Fruit fly (Drosophila melanogaster): Measurements from ENCODE around the gene CG31815.

The CG31815 gene

dm6 chr2L:16590345-16591107 is 15.1 kb upstream of the CG31815 start:
- TF ChIP-seq nom (GFP tag; optimal IDR thresholded peaks at IDR 0.05) (peak; percentile 94), bsh (GFP tag; optimal IDR thresholded peaks at IDR 0.05) (peak in 1 of 2 experiments; percentile 27), CG9437 (GFP tag; optimal IDR thresholded peaks at IDR 0.05) (no peak)

- TF ChIP-seq CG14667 (GFP tag; IDR thresholded peaks at IDR 0.05) (no peak), CG10462 (GFP tag; optimal IDR thresholded peaks at IDR 0.05) (no peak), Hr39 (optimal IDR thresholded peaks at IDR 0.05) (no peak), luna (GFP tag; optimal IDR thresholded peaks at IDR 0.05) (no peak), bsh (GFP tag; optimal IDR thresholded peaks at IDR 0.05) (peak in 1 of 2 experiments; percentile 38), CG18262 (tag; optimal IDR thresholded peaks at IDR 0.05) (peak; percentile 46), CG10979 (tag; optimal IDR thresholded peaks at IDR 0.05) (peak; percentile 13), CG17912 (GFP tag; optimal IDR thresholded peaks at IDR 0.05) (no peak), toy (GFP tag; IDR thresholded peaks at IDR 0.05) (no peak), gem (tag; optimal IDR thresholded peaks at IDR 0.05) (peak; percentile 24), dan (GFP tag; IDR thresholded peaks at IDR 0.05) (no peak), lola (GFP tag; optimal IDR thresholded peaks at IDR 0.05) (peak in 1 of 3 experiments; percentile 10), MTF-1 (GFP tag; optimal IDR thresholded peaks at IDR 0.05; ENCODE audit: borderline replicate concordance) (no peak), CG9797 (GFP tag; optimal IDR thresholded peaks at IDR 0.05) (no peak), D19B (GFP tag; optimal IDR thresholded peaks at IDR 0.05) (no peak), phol (tag; optimal IDR thresholded peaks at IDR 0.05) (peak; percentile 12), CG8924 (tag; optimal IDR thresholded peaks at IDR 0.05) (no peak), Lpt (GFP tag; optimal IDR thresholded peaks at IDR 0.05) (no peak), Drgx (GFP tag; IDR thresholded peaks at IDR 0.05) (peak; percentile 10), CG17328 (GFP tag; IDR thresholded peaks at IDR 0.05) (peak; percentile 26; the same call in 1 of the 2 replicates), sens (GFP tag) (peak; percentile 37), CG31224 (GFP tag; IDR thresholded peaks at IDR 0.05) (no peak), CG4424 (GFP tag; optimal IDR thresholded peaks at IDR 0.05) (no peak), nmo (GFP tag; optimal IDR thresholded peaks at IDR 0.05) (peak; percentile 12), NfI (GFP tag; optimal IDR thresholded peaks at IDR 0.05) (no peak), Atf3 (GFP tag; optimal IDR thresholded peaks at IDR 0.05) (no peak), CG2712 (tag; optimal IDR thresholded peaks at IDR 0.05) (peak; percentile 24), br (optimal IDR thresholded peaks at IDR 0.05) (no peak), al (GFP tag; IDR thresholded peaks at IDR 0.05) (no peak), ase (GFP tag; IDR thresholded peaks at IDR 0.05) (no peak), Stat92E (GFP tag; optimal IDR thresholded peaks at IDR 0.05) (no peak), usp (GFP tag; optimal IDR thresholded peaks at IDR 0.05) (no peak), Ada2b (GFP tag; IDR thresholded peaks at IDR 0.05) (no peak), Bteb2 (GFP tag; optimal IDR thresholded peaks at IDR 0.05) (no peak), CG15011 (GFP tag; optimal IDR thresholded peaks at IDR 0.05) (no peak), Camta (GFP tag; optimal IDR thresholded peaks at IDR 0.05) (no peak), CG3065 (GFP tag; optimal IDR thresholded peaks at IDR 0.05) (no peak), nau (GFP tag; optimal IDR thresholded peaks at IDR 0.05) (no peak)
Observed at dm6 chr2L:16591480-16591879, 14.1 kb upstream of the CG31815 start.
